Fruit fly (Drosophila melanogaster): ENCODE data around the gene CG18577.

- TF ChIP-seq CG11902 (GFP tag; optimal IDR thresholded peaks at IDR 0.05) (no peak), dsx (GFP tag; optimal IDR thresholded peaks at IDR 0.05; ENCODE audit: poor library complexity, severe bottlenecking) (no peak), CG31627 (GFP tag; optimal IDR thresholded peaks at IDR 0.05) (no peak), esn (GFP tag; optimal IDR thresholded peaks at IDR 0.05) (no peak), CG16779 (tag; optimal IDR thresholded peaks at IDR 0.05) (no peak), Met (GFP tag; optimal IDR thresholded peaks at IDR 0.05) (no peak), CG3919 (GFP tag; optimal IDR thresholded peaks at IDR 0.05) (no peak), CG7368 (GFP tag; optimal IDR thresholded peaks at IDR 0.05) (no peak), CG9139 (GFP tag; optimal IDR thresholded peaks at IDR 0.05) (no peak)
These were observed 26.7 kb downstream of the CG18577 start for dm6 chr3R:11222587-11222986.

Measured in whole organism, prepupa.